Worm (Caenorhabditis elegans) whole organism, L4 larva: ENCODE measurements around the gene srd-42.

ENCODE experiments used
- D1046.2 ChIP-seq: fragments of 200-800 bp; sonication (Bioruptor generic); IDR thresholded peaks from 2 replicates; pipeline ENCODE4 v1.3.6; 2022; ENCODE audit warnings: missing genetic modification characterization, missing compliant biosample characterization
- F10B5.3 ChIP-seq: sonication (generic microtip); optimal IDR thresholded peaks from 2 replicates; lab custom pipeline; 2016; ENCODE audit warnings: mild to moderate bottlenecking, missing genetic modification characterization, missing compliant biosample characterization
- F49E8.2 ChIP-seq: sonication (generic microtip); optimal IDR thresholded peaks from 2 replicates; lab custom pipeline; 2016; ENCODE audit warnings: missing compliant biosample characterization, mild to moderate bottlenecking, missing genetic modification characterization, borderline replicate concordance
- T26A8.4 ChIP-seq: fragments of 200-800 bp; sonication (Bioruptor generic); IDR thresholded peaks from 2 replicates; pipeline ENCODE4 v1.3.6; 2022; ENCODE audit warnings: missing genetic modification characterization, missing compliant biosample characterization
- Y105C5A.15 ChIP-seq: fragments of 200-800 bp; sonication (Bioruptor generic); IDR thresholded peaks from 2 replicates; pipeline ENCODE4 v1.3.6; 2022; ENCODE audit warnings: missing genetic modification characterization, missing compliant biosample characterization
- Y5F2A.4 ChIP-seq: fragments of 200-800 bp; sonication (Bioruptor generic); optimal IDR thresholded peaks from 2 replicates; lab custom pipeline; 2018; ENCODE audit warnings: mild to moderate bottlenecking, missing genetic modification characterization, missing compliant biosample characterization
- aha-1 ChIP-seq: fragments of 150-350 bp; peaks from one replicate; lab custom pipeline; 2014; ENCODE audit warnings: missing biosample characterization, missing genetic modification characterization
- attf-4 ChIP-seq: sonication (generic microtip); optimal IDR thresholded peaks from 3 replicates; lab custom pipeline; 2017; ENCODE audit warnings: missing biosample characterization, missing genetic modification characterization
- ces-1 ChIP-seq: fragments of 150-350 bp; sonication (generic microtip); optimal IDR thresholded peaks from 4 replicates; lab custom pipeline; 2014; ENCODE audit warnings: missing biosample characterization, missing genetic modification reagents, missing genetic modification characterization
- daf-16 ChIP-seq, 3 experiments: sonication (generic microtip); optimal IDR thresholded peaks; 2 replicates each; lab custom pipeline; 2016 to 2017; ENCODE audit warnings: missing genetic modification characterization in 3 of 3, missing genetic modification reagents in 3 of 3, mild to moderate bottlenecking in 2 of 3, missing compliant biosample characterization in 2 of 3, missing biosample characterization in 1 of 3, moderate library complexity in 1 of 3
- dmd-8 ChIP-seq: fragments of 200-800 bp; sonication (Bioruptor generic); IDR thresholded peaks from 2 replicates; pipeline ENCODE4 v1.3.6; 2022; ENCODE audit warnings: missing genetic modification characterization, missing compliant biosample characterization
- dve-1 ChIP-seq: sonication (generic microtip); optimal IDR thresholded peaks from 2 replicates; lab custom pipeline; 2017; ENCODE audit warnings: antibody characterized with exemption, mild to moderate bottlenecking, missing genetic modification characterization, missing compliant biosample characterization; ENCODE audit not compliant: insufficient read depth
- egl-43 ChIP-seq: fragments of 200-800 bp; sonication (Bioruptor generic); IDR thresholded peaks from 2 replicates; pipeline ENCODE4 v1.3.6; 2022; ENCODE audit warnings: missing genetic modification reagents, missing genetic modification characterization, missing compliant biosample characterization
- fkh-10 ChIP-seq: fragments of 150-350 bp; optimal IDR thresholded peaks from 2 replicates; lab custom pipeline; 2014; ENCODE audit warnings: missing biosample characterization, missing genetic modification reagents, missing genetic modification characterization
- gei-8 ChIP-seq: fragments of 200-800 bp; sonication (Bioruptor generic); optimal IDR thresholded peaks from 2 replicates; lab custom pipeline; 2018; ENCODE audit warnings: mild to moderate bottlenecking, missing genetic modification characterization, missing compliant biosample characterization
- hlh-11 ChIP-seq: fragments of 200-800 bp; sonication (Bioruptor generic); optimal IDR thresholded peaks from 2 replicates; lab custom pipeline; 2018; ENCODE audit warnings: mild to moderate bottlenecking, missing genetic modification characterization, missing compliant biosample characterization
- lim-7 ChIP-seq: fragments of 200-800 bp; sonication (Bioruptor generic); IDR thresholded peaks from 2 replicates; pipeline ENCODE4 v1.3.6; 2022; ENCODE audit warnings: missing genetic modification characterization, missing compliant biosample characterization
- lin-1 ChIP-seq: fragments of 200-800 bp; sonication (Bioruptor generic); IDR thresholded peaks from 2 replicates; pipeline ENCODE4 v1.3.6; 2022; ENCODE audit warnings: missing genetic modification reagents, missing genetic modification characterization, missing compliant biosample characterization
- lin-29 ChIP-seq: fragments of 200-800 bp; sonication (Bioruptor generic); IDR thresholded peaks from 2 replicates; pipeline ENCODE4 v1.3.6; 2022; ENCODE audit warnings: missing genetic modification reagents, missing genetic modification characterization, missing compliant biosample characterization
- lin-38 ChIP-seq: fragments of 200-800 bp; sonication (Bioruptor generic); IDR thresholded peaks from 2 replicates; pipeline ENCODE4 v1.3.6; 2022; ENCODE audit warnings: missing genetic modification reagents, missing genetic modification characterization, missing compliant biosample characterization
- lir-3 ChIP-seq: sonication (generic microtip); optimal IDR thresholded peaks from 2 replicates; lab custom pipeline; 2016; ENCODE audit warnings: mild to moderate bottlenecking, missing genetic modification characterization, missing compliant biosample characterization
- lsy-2 ChIP-seq, 2 experiments: fragments of 150-350 bp in 1 of 2; sonication (generic microtip) in 1 of 2; optimal IDR thresholded peaks; 2 replicates each; lab custom pipeline; 2014 to 2017; ENCODE audit warnings: missing biosample characterization in 2 of 2, missing genetic modification characterization in 2 of 2
- mdl-1 ChIP-seq, 2 experiments: fragments of 150-350 bp in 1 of 2; sonication (generic microtip) in 1 of 2; optimal IDR thresholded peaks; 2 replicates each; lab custom pipeline; 2014 to 2017; ENCODE audit warnings: missing biosample characterization in 2 of 2, missing genetic modification characterization in 2 of 2
- mdt-29 ChIP-seq: fragments of 200-800 bp; sonication (Bioruptor generic); IDR thresholded peaks from 2 replicates; pipeline ENCODE4 v1.3.6; 2022; ENCODE audit warnings: missing genetic modification reagents, missing genetic modification characterization, missing compliant biosample characterization
- mes-2 ChIP-seq: sonication (generic microtip); optimal IDR thresholded peaks from 2 replicates; lab custom pipeline; 2016; ENCODE audit warnings: missing genotype, mild to moderate bottlenecking, missing genetic modification characterization, missing compliant biosample characterization; ENCODE audit not compliant: poor library complexity, severe bottlenecking
- mxl-2 ChIP-seq: fragments of 200-800 bp; sonication (Bioruptor generic); conservative IDR thresholded peaks from 2 replicates; pipeline ENCODE4 v1.3.6; 2022; ENCODE audit warnings: missing genetic modification reagents, missing genetic modification characterization, missing compliant biosample characterization
- mxl-3 ChIP-seq: fragments of 200-800 bp; sonication (Bioruptor generic); optimal IDR thresholded peaks from 2 replicates; lab custom pipeline; 2018; ENCODE audit warnings: mild to moderate bottlenecking, missing genetic modification characterization, missing compliant biosample characterization
- nhr-10 ChIP-seq: fragments of 150-350 bp; optimal IDR thresholded peaks from 2 replicates; lab custom pipeline; 2014; ENCODE audit warnings: missing biosample characterization, missing genetic modification characterization
- nhr-11 ChIP-seq: fragments of 150-350 bp; optimal IDR thresholded peaks from 2 replicates; lab custom pipeline; 2014; ENCODE audit warnings: missing biosample characterization, missing genetic modification characterization
- nhr-25 ChIP-seq: sonication (generic microtip); optimal IDR thresholded peaks from 2 replicates; lab custom pipeline; 2017; ENCODE audit warnings: missing genetic modification characterization, mild to moderate bottlenecking, missing compliant biosample characterization, antibody characterized with exemption, moderate library complexity, borderline replicate concordance; ENCODE audit not compliant: insufficient read depth
- nhr-28 ChIP-seq: fragments of 150-350 bp; optimal IDR thresholded peaks from 2 replicates; lab custom pipeline; 2014; ENCODE audit warnings: missing biosample characterization, missing genetic modification characterization
- nhr-6 ChIP-seq: fragments of 150-350 bp; optimal IDR thresholded peaks from 2 replicates; lab custom pipeline; 2014; ENCODE audit warnings: missing biosample characterization, missing genetic modification characterization
- nhr-76 ChIP-seq: fragments of 150-350 bp; optimal IDR thresholded peaks from 2 replicates; lab custom pipeline; 2014; ENCODE audit warnings: missing biosample characterization, missing genetic modification characterization
- nhr-77 ChIP-seq: fragments of 150-350 bp; optimal IDR thresholded peaks from 2 replicates; lab custom pipeline; 2014; ENCODE audit warnings: missing biosample characterization, missing genetic modification characterization
- pha-4 ChIP-seq, 2 experiments: fragments of 150-350 bp in 1 of 2; fragments of 200-800 bp in 1 of 2; sonication (Bioruptor generic) in 1 of 2; IDR thresholded peaks in 1 of 2; optimal IDR thresholded peaks in 1 of 2; 2 replicates each; pipeline versions ENCODE4 v1.3.6 to Lab custom; 2014 to 2022; ENCODE audit warnings: missing genetic modification characterization in 2 of 2, missing genetic modification reagents in 2 of 2, missing biosample characterization in 1 of 2, missing compliant biosample characterization in 1 of 2
- php-3 ChIP-seq: fragments of 200-800 bp; sonication (Bioruptor generic); IDR thresholded peaks from 2 replicates; pipeline ENCODE4 v1.3.6; 2022; ENCODE audit warnings: missing genetic modification reagents, missing genetic modification characterization, missing compliant biosample characterization
- pqm-1 ChIP-seq: sonication (generic microtip); optimal IDR thresholded peaks from 2 replicates; lab custom pipeline; 2017; ENCODE audit warnings: missing biosample characterization, missing genetic modification characterization
- rbr-2 ChIP-seq: sonication (generic microtip); optimal IDR thresholded peaks from 2 replicates; lab custom pipeline; 2016; ENCODE audit warnings: missing genotype, missing genetic modification characterization, missing compliant biosample characterization
- sdz-12 ChIP-seq: fragments of 200-800 bp; sonication (Bioruptor generic); optimal IDR thresholded peaks from 2 replicates; lab custom pipeline; 2018; ENCODE audit warnings: mild to moderate bottlenecking, missing genetic modification characterization, missing compliant biosample characterization
- skn-1 ChIP-seq: fragments of 150-350 bp; optimal IDR thresholded peaks from 2 replicates; lab custom pipeline; 2014; ENCODE audit warnings: missing biosample characterization, missing genetic modification characterization
- snpc-1.2 ChIP-seq: fragments of 200-800 bp; sonication (Bioruptor generic); IDR thresholded peaks from 2 replicates; pipeline ENCODE4 v1.3.6; 2022; ENCODE audit warnings: missing genetic modification reagents, missing genetic modification characterization, missing compliant biosample characterization
- snpc-4 ChIP-seq: fragments of 150-350 bp; optimal IDR thresholded peaks from 2 replicates; lab custom pipeline; 2014; ENCODE audit warnings: missing biosample characterization, missing genetic modification characterization
- tag-97 ChIP-seq: fragments of 200-800 bp; sonication (Bioruptor generic); IDR thresholded peaks from 2 replicates; pipeline ENCODE4 v1.3.6; 2022; ENCODE audit warnings: missing genetic modification characterization, missing compliant biosample characterization
- tra-1 ChIP-seq: fragments of 200-800 bp; sonication (Bioruptor generic); IDR thresholded peaks from 2 replicates; pipeline ENCODE4 v1.3.6; 2022; ENCODE audit warnings: missing genetic modification reagents, missing genetic modification characterization, missing compliant biosample characterization
- zfp-2 ChIP-seq: sonication (generic microtip); optimal IDR thresholded peaks from 2 replicates; lab custom pipeline; 2016; ENCODE audit warnings: mild to moderate bottlenecking, missing genetic modification characterization, missing compliant biosample characterization
- zip-2 ChIP-seq: fragments of 150-350 bp; optimal IDR thresholded peaks from 2 replicates; lab custom pipeline; 2014; ENCODE audit warnings: missing biosample characterization, missing genetic modification characterization

Gene srd-42

DNA sequence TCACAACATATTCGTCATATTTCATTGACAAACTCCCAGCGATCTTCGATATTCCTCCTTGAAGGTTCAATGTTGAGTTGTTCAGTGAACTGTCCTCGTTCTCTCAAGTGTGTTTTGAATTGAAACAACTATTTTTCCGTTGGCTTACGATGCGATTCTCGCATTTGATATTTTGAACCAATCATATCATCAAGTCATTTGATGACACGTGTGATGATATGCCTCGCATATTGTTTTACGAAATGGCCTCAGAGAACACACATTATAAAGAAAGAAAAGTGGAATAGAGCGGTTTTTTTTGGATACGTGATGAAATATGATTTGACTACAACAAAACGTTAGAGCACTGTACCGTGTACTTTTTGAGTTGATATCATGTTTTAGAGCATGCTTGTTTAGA lies 45.2 kb upstream of the srd-42 start (continued):
- peak; percentile 35 for TF ChIP-seq nhr-77 (tag; lab: Kevin White, UChicago)
- TF ChIP-seq pha-4 (GFP tag; IDR thresholded peaks at IDR 0.05; lab: Robert Waterston, UW) = no peak
- TF ChIP-seq pha-4 (tag; optimal IDR thresholded peaks at IDR 0.05; lab: Kevin White, UChicago) = no peak
- TF ChIP-seq sdz-12 (GFP tag; lab: Kevin White, UChicago) = no peak
- no peak for TF ChIP-seq lin-38 (GFP tag; lab: Robert Waterston, UW)
- no peak for TF ChIP-seq rbr-2
- no peak for TF ChIP-seq F10B5.3 (tag; lab: Kevin White, UChicago)
- peak; percentile 97 for TF ChIP-seq nhr-28 (tag; lab: Kevin White, UChicago)
- TF ChIP-seq lsy-2 (tag; optimal IDR thresholded peaks at IDR 0.05; lab: Kevin White, UChicago) = peak in 1 of 2 experiments; percentile 79
- TF ChIP-seq mxl-3 (GFP tag; lab: Kevin White, UChicago) = peak; percentile 98
- TF ChIP-seq nhr-11 (tag; lab: Kevin White, UChicago) = peak; percentile 42
- no peak for TF ChIP-seq Y105C5A.15 (GFP tag; lab: Robert Waterston, UW)
- 0 out of 2 replicates have a peak, but pooled peaks have one; percentile 29 for TF ChIP-seq mdt-29 (GFP tag; lab: Robert Waterston, UW)
- no peak for TF ChIP-seq tag-97 (GFP tag; lab: Robert Waterston, UW)
- no peak for TF ChIP-seq snpc-1.2 (GFP tag; lab: Robert Waterston, UW)
- TF ChIP-seq gei-8 (GFP tag; lab: Kevin White, UChicago) = no peak
- TF ChIP-seq nhr-25 = no peak
- TF ChIP-seq hlh-11 (tag; lab: Kevin White, UChicago) = peak; percentile 85
- TF ChIP-seq mxl-2 (GFP tag; lab: Robert Waterston, UW) = 0 out of 2 replicates have a peak, but pooled peaks have one; percentile 6
- peak; percentile 41 for TF ChIP-seq mes-2 (tag; lab: Kevin White, UChicago)
- TF ChIP-seq mdl-1 (tag; optimal IDR thresholded peaks at IDR 0.05; lab: Kevin White, UChicago) = peak in 1 of 2 experiments; percentile 81
- TF ChIP-seq nhr-10 = peak; percentile 92
- TF ChIP-seq D1046.2 (GFP tag; lab: Robert Waterston, UW) = no peak
- TF ChIP-seq aha-1 (tag; lab: Kevin White, UChicago) = peak; percentile 93
- TF ChIP-seq tra-1 (GFP tag; lab: Robert Waterston, UW) = 0 out of 2 replicates have a peak, but pooled peaks have one; percentile 12
- TF ChIP-seq pqm-1 (tag; lab: Kevin White, UChicago) = no peak
- TF ChIP-seq dmd-8 (GFP tag; lab: Robert Waterston, UW) = no peak
- no peak for TF ChIP-seq Y5F2A.4 (GFP tag; lab: Kevin White, UChicago)
- TF ChIP-seq fkh-10 (GFP tag; lab: Kevin White, UChicago) = no peak
- TF ChIP-seq lim-7 (GFP tag; lab: Robert Waterston, UW) = no peak

ce11 chrX:13347251-13347650 lies 44.0 kb upstream of the srd-42 start:
- TF ChIP-seq attf-4 (tag; lab: Kevin White, UChicago) (no peak), zfp-2 (tag; lab: Kevin White, UChicago) (no peak), egl-43 (GFP tag; lab: Robert Waterston, UW) (no peak), lin-1 (GFP tag; lab: Robert Waterston, UW) (no peak), mdt-29 (GFP tag; lab: Robert Waterston, UW) (no peak), mxl-3 (GFP tag; lab: Kevin White, UChicago) (peak; percentile 71), lim-7 (GFP tag; lab: Robert Waterston, UW) (no peak), zip-2 (tag; lab: Kevin White, UChicago) (no peak)

DNA sequence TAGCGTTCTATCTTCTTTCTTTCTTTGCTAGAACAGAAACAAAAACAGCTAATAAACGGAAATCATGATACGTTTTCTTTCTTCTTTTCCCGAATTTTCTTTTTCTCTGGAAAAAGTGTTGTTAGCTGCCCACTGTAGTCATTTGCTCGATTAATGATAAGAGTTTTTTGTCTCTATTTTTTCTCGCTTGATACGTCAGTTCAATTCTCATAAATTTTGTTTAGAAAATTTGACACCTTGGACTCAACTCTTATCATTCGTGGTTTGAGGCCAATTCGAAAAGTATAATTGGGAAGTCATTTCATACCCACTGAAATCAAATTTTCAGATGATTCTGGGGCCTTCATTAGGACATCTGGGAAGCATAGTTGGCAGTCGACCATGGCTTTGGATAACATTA lies 38.6 kb upstream of the srd-42 start:
- TF ChIP-seq ces-1 (GFP tag; lab: Kevin White, UChicago) = no peak
- no peak for TF ChIP-seq nhr-11 (tag; lab: Kevin White, UChicago)
- TF ChIP-seq lim-7 (GFP tag; lab: Robert Waterston, UW) = no peak
- TF ChIP-seq aha-1 (tag; lab: Kevin White, UChicago) = peak; percentile 51
- no peak for TF ChIP-seq nhr-77 (tag; lab: Kevin White, UChicago)
- TF ChIP-seq daf-16 (GFP tag; optimal IDR thresholded peaks at IDR 0.05; lab: Kevin White, UChicago) = no peak
- TF ChIP-seq daf-16 (tag; optimal IDR thresholded peaks at IDR 0.05; lab: Kevin White, UChicago) = peak; percentile 65
- no peak for TF ChIP-seq F49E8.2 (tag; lab: Kevin White, UChicago)
- TF ChIP-seq dve-1 (tag; lab: Kevin White, UChicago) = peak; percentile 20
- TF ChIP-seq lir-3 (tag; lab: Kevin White, UChicago) = no peak
- no peak for TF ChIP-seq lin-29 (GFP tag; lab: Robert Waterston, UW)
- TF ChIP-seq snpc-4 = no peak
- no peak for TF ChIP-seq nhr-76 (tag; lab: Kevin White, UChicago)
- no peak for TF ChIP-seq lsy-2 (tag; optimal IDR thresholded peaks at IDR 0.05; lab: Kevin White, UChicago)
- no peak for TF ChIP-seq nhr-6
- no peak for TF ChIP-seq php-3
- TF ChIP-seq hlh-11 (tag; lab: Kevin White, UChicago) = peak; percentile 62
- TF ChIP-seq nhr-28 (tag; lab: Kevin White, UChicago) = peak; percentile 54
- TF ChIP-seq snpc-1.2 (GFP tag; lab: Robert Waterston, UW) = no peak
- TF ChIP-seq T26A8.4 = no peak
- TF ChIP-seq zip-2 (tag; lab: Kevin White, UChicago) = no peak
- no peak for TF ChIP-seq skn-1
